Worm (Caenorhabditis elegans) whole organism, L4 larva: ENCODE data around the gene rmd-1.

Experiments used
- F26F4.8 ChIP-seq: fragments of 200-800 bp; sonication (Bioruptor generic); conservative IDR thresholded peaks from 2 replicates; pipeline ENCODE4 v1.3.6; 2022; ENCODE audit warnings: missing genetic modification characterization, missing compliant biosample characterization
- F37D6.2 ChIP-seq: sonication (generic microtip); optimal IDR thresholded peaks from 2 replicates; lab custom pipeline; 2016; ENCODE audit warnings: mild to moderate bottlenecking, missing genetic modification characterization, missing compliant biosample characterization
- F49E8.2 ChIP-seq: sonication (generic microtip); optimal IDR thresholded peaks from 2 replicates; lab custom pipeline; 2016; ENCODE audit warnings: missing compliant biosample characterization, mild to moderate bottlenecking, missing genetic modification characterization, borderline replicate concordance
- Y48G9A.11 ChIP-seq: fragments of 200-800 bp; sonication (Bioruptor generic); IDR thresholded peaks from 2 replicates; pipeline ENCODE4 v1.3.6; 2022; ENCODE audit warnings: missing genetic modification reagents, missing genetic modification characterization, missing compliant biosample characterization
- aha-1 ChIP-seq: fragments of 150-350 bp; peaks from one replicate; lab custom pipeline; 2014; ENCODE audit warnings: missing biosample characterization, missing genetic modification characterization
- attf-4 ChIP-seq: sonication (generic microtip); optimal IDR thresholded peaks from 3 replicates; lab custom pipeline; 2017; ENCODE audit warnings: missing biosample characterization, missing genetic modification characterization
- ceh-62 ChIP-seq: sonication (generic microtip); optimal IDR thresholded peaks from 2 replicates; lab custom pipeline; 2017; ENCODE audit warnings: missing biosample characterization, missing genetic modification characterization
- ctbp-1 ChIP-seq: fragments of 200-800 bp; sonication (Bioruptor generic); IDR thresholded peaks from 2 replicates; pipeline ENCODE4 v1.3.6; 2022; ENCODE audit warnings: missing genetic modification reagents, missing genetic modification characterization, missing compliant biosample characterization
- daf-16 ChIP-seq, 3 experiments: sonication (generic microtip); optimal IDR thresholded peaks; 2 replicates each; lab custom pipeline; 2016 to 2017; ENCODE audit warnings: missing genetic modification characterization in 3 of 3, missing genetic modification reagents in 3 of 3, mild to moderate bottlenecking in 2 of 3, missing compliant biosample characterization in 2 of 3, missing biosample characterization in 1 of 3, moderate library complexity in 1 of 3
- daf-8 ChIP-seq: fragments of 200-800 bp; sonication (Bioruptor generic); IDR thresholded peaks from 2 replicates; pipeline ENCODE4 v1.3.6; 2022; ENCODE audit warnings: missing genetic modification characterization, missing compliant biosample characterization
- dpl-1 ChIP-seq: fragments of 150-350 bp; optimal IDR thresholded peaks from 2 replicates; lab custom pipeline; 2014; ENCODE audit warnings: missing biosample characterization, missing genetic modification reagents, missing genetic modification characterization
- egl-27 ChIP-seq: sonication (generic microtip); optimal IDR thresholded peaks from 3 replicates; lab custom pipeline; 2017; ENCODE audit warnings: missing biosample characterization, missing genetic modification reagents, missing genetic modification characterization
- egl-43 ChIP-seq: fragments of 200-800 bp; sonication (Bioruptor generic); IDR thresholded peaks from 2 replicates; pipeline ENCODE4 v1.3.6; 2022; ENCODE audit warnings: missing genetic modification reagents, missing genetic modification characterization, missing compliant biosample characterization
- hlh-11 ChIP-seq: fragments of 200-800 bp; sonication (Bioruptor generic); optimal IDR thresholded peaks from 2 replicates; lab custom pipeline; 2018; ENCODE audit warnings: mild to moderate bottlenecking, missing genetic modification characterization, missing compliant biosample characterization
- hmg-1.1 ChIP-seq: fragments of 200-800 bp; sonication (Bioruptor generic); IDR thresholded peaks from 2 replicates; pipeline ENCODE4 v1.3.6; 2022; ENCODE audit warnings: missing genetic modification reagents, missing genetic modification characterization, missing compliant biosample characterization
- jun-1 ChIP-seq: fragments of 150-350 bp; optimal IDR thresholded peaks from 2 replicates; lab custom pipeline; 2014; ENCODE audit warnings: missing biosample characterization, missing genetic modification reagents, missing genetic modification characterization
- lin-1 ChIP-seq: fragments of 200-800 bp; sonication (Bioruptor generic); IDR thresholded peaks from 2 replicates; pipeline ENCODE4 v1.3.6; 2022; ENCODE audit warnings: missing genetic modification reagents, missing genetic modification characterization, missing compliant biosample characterization
- lin-15B ChIP-seq: fragments of 150-350 bp; sonication (generic microtip); optimal IDR thresholded peaks from 3 replicates; lab custom pipeline; 2014; ENCODE audit warnings: missing biosample characterization, missing genetic modification characterization
- lin-38 ChIP-seq: fragments of 200-800 bp; sonication (Bioruptor generic); IDR thresholded peaks from 2 replicates; pipeline ENCODE4 v1.3.6; 2022; ENCODE audit warnings: missing genetic modification reagents, missing genetic modification characterization, missing compliant biosample characterization
- lsy-2 ChIP-seq, 2 experiments: fragments of 150-350 bp in 1 of 2; sonication (generic microtip) in 1 of 2; optimal IDR thresholded peaks; 2 replicates each; lab custom pipeline; 2014 to 2017; ENCODE audit warnings: missing biosample characterization in 2 of 2, missing genetic modification characterization in 2 of 2
- madf-5 ChIP-seq, 2 experiments: fragments of 200-800 bp; sonication (Bioruptor generic); IDR thresholded peaks; 2 replicates each; pipeline ENCODE4 v1.3.6; 2022; ENCODE audit warnings: missing compliant biosample characterization in 2 of 2, missing genetic modification characterization in 2 of 2
- mep-1 ChIP-seq: fragments of 150-350 bp; sonication (generic microtip); optimal IDR thresholded peaks from 3 replicates; lab custom pipeline; 2014; ENCODE audit warnings: missing biosample characterization, missing genetic modification characterization
- mes-2 ChIP-seq: sonication (generic microtip); optimal IDR thresholded peaks from 2 replicates; lab custom pipeline; 2016; ENCODE audit warnings: missing genotype, mild to moderate bottlenecking, missing genetic modification characterization, missing compliant biosample characterization; ENCODE audit not compliant: poor library complexity, severe bottlenecking
- mxl-2 ChIP-seq: fragments of 200-800 bp; sonication (Bioruptor generic); conservative IDR thresholded peaks from 2 replicates; pipeline ENCODE4 v1.3.6; 2022; ENCODE audit warnings: missing genetic modification reagents, missing genetic modification characterization, missing compliant biosample characterization
- mxl-3 ChIP-seq: fragments of 200-800 bp; sonication (Bioruptor generic); optimal IDR thresholded peaks from 2 replicates; lab custom pipeline; 2018; ENCODE audit warnings: mild to moderate bottlenecking, missing genetic modification characterization, missing compliant biosample characterization
- nhr-25 ChIP-seq: sonication (generic microtip); optimal IDR thresholded peaks from 2 replicates; lab custom pipeline; 2017; ENCODE audit warnings: missing genetic modification characterization, mild to moderate bottlenecking, missing compliant biosample characterization, antibody characterized with exemption, moderate library complexity, borderline replicate concordance; ENCODE audit not compliant: insufficient read depth
- nhr-42 ChIP-seq: fragments of 200-800 bp; sonication (Bioruptor generic); IDR thresholded peaks from 2 replicates; pipeline ENCODE4 v1.3.6; 2022; ENCODE audit warnings: missing genetic modification characterization, missing compliant biosample characterization
- nhr-77 ChIP-seq: fragments of 150-350 bp; optimal IDR thresholded peaks from 2 replicates; lab custom pipeline; 2014; ENCODE audit warnings: missing biosample characterization, missing genetic modification characterization
- pha-4 ChIP-seq, 2 experiments: fragments of 150-350 bp in 1 of 2; fragments of 200-800 bp in 1 of 2; sonication (Bioruptor generic) in 1 of 2; IDR thresholded peaks in 1 of 2; optimal IDR thresholded peaks in 1 of 2; 2 replicates each; pipeline versions ENCODE4 v1.3.6 to Lab custom; 2014 to 2022; ENCODE audit warnings: missing genetic modification characterization in 2 of 2, missing genetic modification reagents in 2 of 2, missing biosample characterization in 1 of 2, missing compliant biosample characterization in 1 of 2
- php-3 ChIP-seq: fragments of 200-800 bp; sonication (Bioruptor generic); IDR thresholded peaks from 2 replicates; pipeline ENCODE4 v1.3.6; 2022; ENCODE audit warnings: missing genetic modification reagents, missing genetic modification characterization, missing compliant biosample characterization
- sdz-12 ChIP-seq: fragments of 200-800 bp; sonication (Bioruptor generic); optimal IDR thresholded peaks from 2 replicates; lab custom pipeline; 2018; ENCODE audit warnings: mild to moderate bottlenecking, missing genetic modification characterization, missing compliant biosample characterization
- snpc-1.2 ChIP-seq: fragments of 200-800 bp; sonication (Bioruptor generic); IDR thresholded peaks from 2 replicates; pipeline ENCODE4 v1.3.6; 2022; ENCODE audit warnings: missing genetic modification reagents, missing genetic modification characterization, missing compliant biosample characterization
- tag-97 ChIP-seq: fragments of 200-800 bp; sonication (Bioruptor generic); IDR thresholded peaks from 2 replicates; pipeline ENCODE4 v1.3.6; 2022; ENCODE audit warnings: missing genetic modification characterization, missing compliant biosample characterization
- unc-130 ChIP-seq: sonication (generic microtip); optimal IDR thresholded peaks from 2 replicates; lab custom pipeline; 2016; ENCODE audit warnings: missing genetic modification reagents, missing genetic modification characterization, missing compliant biosample characterization
- unc-39 ChIP-seq: sonication (generic microtip); optimal IDR thresholded peaks from 2 replicates; lab custom pipeline; 2017; ENCODE audit warnings: missing biosample characterization, missing genetic modification characterization
- unc-62 ChIP-seq, 3 experiments: fragments of 150-350 bp in 1 of 3; sonication (generic microtip); optimal IDR thresholded peaks in 2 of 3; peaks in 1 of 3; 1 replicate in 1 of 3; 2 replicates in 2 of 3; lab custom pipeline; 2014 to 2017; ENCODE audit warnings: missing biosample characterization in 3 of 3, missing genetic modification characterization in 3 of 3, missing genetic modification reagents in 3 of 3, missing genotype in 1 of 3
- zag-1 ChIP-seq: fragments of 150-350 bp; optimal IDR thresholded peaks from 2 replicates; lab custom pipeline; 2014; ENCODE audit warnings: missing biosample characterization, missing genetic modification characterization
- zfp-2 ChIP-seq: sonication (generic microtip); optimal IDR thresholded peaks from 2 replicates; lab custom pipeline; 2016; ENCODE audit warnings: mild to moderate bottlenecking, missing genetic modification characterization, missing compliant biosample characterization
- ztf-7 ChIP-seq: fragments of 150-350 bp; optimal IDR thresholded peaks from 2 replicates; lab custom pipeline; 2014; ENCODE audit warnings: missing biosample characterization, missing genetic modification characterization

rmd-1 gene

ce11 chrIII:9744525-9744924 is 14.4 kb upstream of the rmd-1 start:
- no peak for TF ChIP-seq mxl-3
- TF ChIP-seq unc-62 (GFP tag; optimal IDR thresholded peaks at IDR 0.05 in 1 of 2; lab: Kevin White, UChicago), result peak in 1 of 2 experiments; percentile 40
- TF ChIP-seq unc-62 (tag; optimal IDR thresholded peaks at IDR 0.05; lab: Kevin White, UChicago), result no peak
- no peak for TF ChIP-seq F37D6.2
- TF ChIP-seq hlh-11 (tag; lab: Kevin White, UChicago), result peak; percentile 39
- TF ChIP-seq php-3, result no peak
- TF ChIP-seq daf-16 (GFP tag; optimal IDR thresholded peaks at IDR 0.05; lab: Kevin White, UChicago), result peak in 1 of 2 experiments; percentile 21
- no peak for TF ChIP-seq daf-16 (tag; optimal IDR thresholded peaks at IDR 0.05; lab: Kevin White, UChicago)

ce11 chrIII:9745333-9745897 is 13.5 kb upstream of the rmd-1 start:
- peak; percentile 49 for TF ChIP-seq lin-38 (GFP tag; lab: Robert Waterston, UW)
- no peak for TF ChIP-seq ceh-62 (tag; lab: Kevin White, UChicago)
- TF ChIP-seq tag-97, result no peak
- TF ChIP-seq F49E8.2 (tag; lab: Kevin White, UChicago), result peak; percentile 40
- TF ChIP-seq egl-43 (GFP tag; lab: Robert Waterston, UW), result no peak
- TF ChIP-seq madf-5 (GFP tag; IDR thresholded peaks at IDR 0.05; lab: Robert Waterston, UW), result 0 out of 4 replicates have a peak, but pooled peaks of 1 of the 2 experiments have one; percentile 28
- TF ChIP-seq F26F4.8, result no peak
- TF ChIP-seq ctbp-1 (GFP tag; lab: Robert Waterston, UW), result no peak
- TF ChIP-seq lin-1 (GFP tag; lab: Robert Waterston, UW), result peak; percentile 38; the same call in 1 of the 2 replicates
- TF ChIP-seq nhr-42 (GFP tag; lab: Robert Waterston, UW), result no peak
- no peak for TF ChIP-seq F37D6.2
- TF ChIP-seq zag-1 (tag; lab: Kevin White, UChicago), result no peak
- no peak for TF ChIP-seq nhr-77 (tag; lab: Kevin White, UChicago)
- TF ChIP-seq unc-62 (GFP tag; optimal IDR thresholded peaks at IDR 0.05 in 1 of 2; lab: Kevin White, UChicago), result peak in 1 of 2 experiments; percentile 65
- no peak for TF ChIP-seq unc-62 (tag; optimal IDR thresholded peaks at IDR 0.05; lab: Kevin White, UChicago)
- no peak for TF ChIP-seq daf-8

- peak; percentile 71 for TF ChIP-seq unc-130 (GFP tag; lab: Kevin White, UChicago)
- TF ChIP-seq jun-1 (tag; lab: Kevin White, UChicago), result no peak
- 0 out of 2 replicates have a peak, but pooled peaks have one; percentile 34 for TF ChIP-seq Y48G9A.11 (GFP tag; lab: Robert Waterston, UW)
- TF ChIP-seq zfp-2 (tag; lab: Kevin White, UChicago), result no peak
- peak; percentile 35 for TF ChIP-seq F49E8.2 (tag; lab: Kevin White, UChicago)
- TF ChIP-seq lin-38 (GFP tag; lab: Robert Waterston, UW), result peak; percentile 62
Measured at ce11 chrIII:9746665-9747064, 12.2 kb upstream of the rmd-1 start.

ce11 chrIII:9747133-9747532 is 11.8 kb upstream of the rmd-1 start, which contains the start of the genes iff-1 and cdk-1:
TSS of gene iff-1 (minus strand) at chrIII:9747193.
TSS of gene cdk-1 (plus strand) at chrIII:9747472.
- TF ChIP-seq dpl-1 (GFP tag; lab: Kevin White, UChicago) (peak; percentile 82), egl-27 (tag; lab: Kevin White, UChicago) (no peak), attf-4 (tag; lab: Kevin White, UChicago) (no peak), snpc-1.2 (GFP tag; lab: Robert Waterston, UW) (0 out of 2 replicates have a peak, but pooled peaks have one; percentile 19), hmg-1.1 (GFP tag; lab: Robert Waterston, UW) (peak; percentile 45; the same call in 1 of the 2 replicates), mxl-3 (no peak), mes-2 (tag; lab: Kevin White, UChicago) (peak; percentile 60), mxl-2 (GFP tag; lab: Robert Waterston, UW) (no peak), daf-8 (no peak), lsy-2 (tag; optimal IDR thresholded peaks at IDR 0.05; lab: Kevin White, UChicago) (peak in 1 of 2 experiments; percentile 68), ztf-7 (tag; lab: Kevin White, UChicago) (no peak), unc-39 (tag; lab: Kevin White, UChicago) (no peak), lin-15B (no peak), mep-1 (tag; lab: Kevin White, UChicago) (no peak), pha-4 (GFP tag; IDR thresholded peaks at IDR 0.05; lab: Robert Waterston, UW) (no peak), pha-4 (tag; optimal IDR thresholded peaks at IDR 0.05; lab: Kevin White, UChicago) (peak; percentile 12), nhr-25 (tag; lab: Kevin White, UChicago) (no peak), aha-1 (tag; lab: Kevin White, UChicago) (peak; percentile 92), sdz-12 (GFP tag; lab: Kevin White, UChicago) (no peak), nhr-77 (tag; lab: Kevin White, UChicago) (no peak)
- TF ChIP-seq, all 104 proteins: peak for 7
